Fruit fly (Drosophila melanogaster) whole organism, embryonic: ENCODE measurements around the gene Usp8.

Experiments
- Aef1 ChIP-seq: fragments of 200-800 bp; sonication (Bioruptor generic); IDR thresholded peaks from 3 replicates; pipeline ENCODE4 v1.3.6; 2022; ENCODE audit warnings: missing biosample characterization, missing genetic modification characterization
- Asciz ChIP-seq: fragments of 200-800 bp; sonication (Bioruptor generic); optimal IDR thresholded peaks from 2 replicates; lab custom pipeline; 2017; ENCODE audit warnings: missing biosample characterization, mild to moderate bottlenecking, missing genetic modification characterization, missing genetic modification reagents
- BEAF-32 ChIP-seq: fragments of 200-800 bp; sonication (Bioruptor generic); optimal IDR thresholded peaks from 3 replicates; lab custom pipeline; 2017; ENCODE audit warnings: missing biosample characterization, missing genetic modification characterization, mild to moderate bottlenecking, moderate library complexity, missing genetic modification reagents
- CG10267 ChIP-seq: fragments of 200-800 bp; sonication (Bioruptor generic); optimal IDR thresholded peaks from 2 replicates; lab custom pipeline; 2018; ENCODE audit warnings: missing biosample characterization, mild to moderate bottlenecking, missing genetic modification characterization, moderate library complexity
- CG10274 ChIP-seq: fragments of 200-800 bp; sonication (Bioruptor generic); optimal IDR thresholded peaks from 3 replicates; lab custom pipeline; 2017; ENCODE audit warnings: missing biosample characterization, mild to moderate bottlenecking, missing genetic modification characterization
- CG11085 ChIP-seq: fragments of 200-800 bp; sonication (Bioruptor generic); IDR thresholded peaks from 2 replicates; pipeline ENCODE4 v1.3.6; 2022; ENCODE audit warnings: missing biosample characterization, missing genetic modification characterization
- CG11093 ChIP-seq: fragments of 200-800 bp; sonication (Bioruptor generic); IDR thresholded peaks from 3 replicates; pipeline ENCODE4 v1.3.6; 2022; ENCODE audit warnings: missing biosample characterization, missing genetic modification characterization
- CG11456 ChIP-seq: fragments of 200-800 bp; sonication (Bioruptor generic); IDR thresholded peaks from 3 replicates; pipeline ENCODE4 v1.3.6; 2022; ENCODE audit warnings: missing biosample characterization, missing genetic modification characterization
- CG12071 ChIP-seq: fragments of 200-800 bp; sonication (Bioruptor generic); optimal IDR thresholded peaks from 3 replicates; lab custom pipeline; 2018; ENCODE audit warnings: missing biosample characterization, mild to moderate bottlenecking, missing genetic modification characterization
- CG12236 ChIP-seq: fragments of 200-800 bp; sonication (Bioruptor generic); optimal IDR thresholded peaks from 2 replicates; lab custom pipeline; 2016; ENCODE audit warnings: missing biosample characterization, missing genetic modification characterization
- CG12942 ChIP-seq: fragments of 200-800 bp; sonication (Bioruptor generic); optimal IDR thresholded peaks from 3 replicates; lab custom pipeline; 2016; ENCODE audit warnings: missing biosample characterization, missing genetic modification characterization
- CG13287 ChIP-seq: fragments of 200-800 bp; sonication (Bioruptor generic); IDR thresholded peaks from 2 replicates; pipeline ENCODE4 v1.3.6; 2022; ENCODE audit warnings: missing biosample characterization, missing genetic modification characterization; ENCODE audit not compliant: partially characterized antibody
- CG13296 ChIP-seq: fragments of 200-800 bp; sonication (Bioruptor generic); optimal IDR thresholded peaks from 3 replicates; lab custom pipeline; 2018; ENCODE audit warnings: missing biosample characterization, mild to moderate bottlenecking, missing genetic modification characterization
- CG30403 ChIP-seq: fragments of 200-800 bp; sonication (Bioruptor generic); optimal IDR thresholded peaks from 3 replicates; lab custom pipeline; 2016; ENCODE audit warnings: missing biosample characterization, missing genetic modification characterization
- CG6654 ChIP-seq: fragments of 200-800 bp; sonication (Bioruptor generic); optimal IDR thresholded peaks from 2 replicates; lab custom pipeline; 2017; ENCODE audit warnings: missing biosample characterization, mild to moderate bottlenecking, missing genetic modification characterization
- CG7372 ChIP-seq: fragments of 200-800 bp; sonication (Bioruptor generic); IDR thresholded peaks from 2 replicates; pipeline ENCODE4 v1.3.6; 2022; ENCODE audit warnings: missing biosample characterization, missing genetic modification characterization
- HHEX ChIP-seq: fragments of 200-800 bp; sonication (Bioruptor generic); optimal IDR thresholded peaks from 3 replicates; lab custom pipeline; 2017; ENCODE audit warnings: missing biosample characterization, mild to moderate bottlenecking, missing genetic modification characterization, missing genetic modification reagents
- HLH3B ChIP-seq: fragments of 200-800 bp; sonication (Bioruptor generic); IDR thresholded peaks from 2 replicates; pipeline ENCODE4 v1.3.6; 2022; ENCODE audit warnings: missing biosample characterization, missing genetic modification characterization
- HmgZ ChIP-seq: fragments of 200-800 bp; sonication (Bioruptor generic); optimal IDR thresholded peaks from 2 replicates; lab custom pipeline; 2018; ENCODE audit warnings: missing biosample characterization, mild to moderate bottlenecking, missing genetic modification characterization
- Hr39 ChIP-seq: fragments of >200 bp; optimal IDR thresholded peaks from 2 replicates; lab custom pipeline; 2017
- Hr51 ChIP-seq, 2 experiments: fragments of 200-800 bp; sonication (Bioruptor generic); optimal IDR thresholded peaks; 2 replicates in 1 of 2; 3 replicates in 1 of 2; lab custom pipeline; 2016 to 2018; ENCODE audit warnings: missing biosample characterization in 2 of 2, missing genetic modification characterization in 2 of 2, mild to moderate bottlenecking in 1 of 2, moderate library complexity in 1 of 2
- Mes4 ChIP-seq: fragments of 200-800 bp; sonication (Bioruptor generic); optimal IDR thresholded peaks from 2 replicates; lab custom pipeline; 2016; ENCODE audit warnings: missing biosample characterization, missing genetic modification characterization
- Poxn ChIP-seq: fragments of 200-800 bp; sonication (Bioruptor generic); IDR thresholded peaks from 2 replicates; pipeline ENCODE4 v1.3.6; 2022; ENCODE audit warnings: missing biosample characterization, missing genetic modification characterization
- Sox100B ChIP-seq: fragments of 200-800 bp; sonication (Bioruptor generic); optimal IDR thresholded peaks from 3 replicates; lab custom pipeline; 2018; ENCODE audit warnings: missing biosample characterization, mild to moderate bottlenecking, missing genetic modification characterization
- al ChIP-seq: fragments of 200-800 bp; sonication (Bioruptor generic); IDR thresholded peaks from 2 replicates; pipeline ENCODE4 v1.3.6; 2022; ENCODE audit warnings: missing biosample characterization, missing genetic modification characterization
- ap ChIP-seq: fragments of 200-800 bp; sonication (Bioruptor generic); IDR thresholded peaks from 2 replicates; pipeline ENCODE4 v1.3.6; 2022; ENCODE audit warnings: missing biosample characterization, missing genetic modification characterization
- ara ChIP-seq: fragments of 200-800 bp; sonication (Bioruptor generic); IDR thresholded peaks from 2 replicates; pipeline ENCODE4 v1.3.6; 2022; ENCODE audit warnings: missing biosample characterization, missing genetic modification characterization
- bcd ChIP-seq: fragments of 200-800 bp; sonication (Bioruptor generic); optimal IDR thresholded peaks from 2 replicates; lab custom pipeline; 2017; ENCODE audit warnings: missing biosample characterization, mild to moderate bottlenecking, missing genetic modification characterization
- croc ChIP-seq: fragments of 200-800 bp; sonication (Bioruptor generic); conservative IDR thresholded peaks from 3 replicates; pipeline ENCODE4 v1.3.6; 2022; ENCODE audit warnings: missing biosample characterization, missing genetic modification characterization
- dati ChIP-seq: fragments of 200-800 bp; sonication (Bioruptor generic); IDR thresholded peaks from 2 replicates; pipeline ENCODE4 v1.3.6; 2022; ENCODE audit warnings: missing biosample characterization, missing genetic modification characterization
- dmrt11E ChIP-seq: fragments of 200-800 bp; sonication (Bioruptor generic); optimal IDR thresholded peaks from 3 replicates; lab custom pipeline; 2018; ENCODE audit warnings: missing biosample characterization, mild to moderate bottlenecking, missing genetic modification characterization, moderate library complexity
- fd102C ChIP-seq: fragments of 200-800 bp; sonication (Bioruptor generic); optimal IDR thresholded peaks from 2 replicates; lab custom pipeline; 2018; ENCODE audit warnings: missing biosample characterization, mild to moderate bottlenecking, missing genetic modification characterization, moderate library complexity
- fd96Cb ChIP-seq: fragments of 200-800 bp; sonication (Bioruptor generic); optimal IDR thresholded peaks from 2 replicates; lab custom pipeline; 2018; ENCODE audit warnings: missing biosample characterization, mild to moderate bottlenecking, missing genetic modification characterization, moderate library complexity
- gcm ChIP-seq: fragments of 200-800 bp; sonication (Bioruptor generic); optimal IDR thresholded peaks from 2 replicates; lab custom pipeline; 2019; ENCODE audit warnings: missing biosample characterization, mild to moderate bottlenecking, missing genetic modification characterization, moderate library complexity
- grau ChIP-seq: fragments of 200-800 bp; optimal IDR thresholded peaks from 3 replicates; lab custom pipeline; 2019; ENCODE audit warnings: missing biosample characterization, mild to moderate bottlenecking, missing genetic modification characterization, moderate library complexity
- gsb ChIP-seq: fragments of 200-800 bp; sonication (Bioruptor generic); IDR thresholded peaks from 2 replicates; pipeline ENCODE4 v1.3.6; 2022; ENCODE audit warnings: missing biosample characterization, missing genetic modification characterization
- insv ChIP-seq, 2 experiments: fragments of 200-800 bp; sonication (Bioruptor generic); optimal IDR thresholded peaks; 3 replicates each; lab custom pipeline; 2016 to 2018; ENCODE audit warnings: missing biosample characterization in 2 of 2, missing genetic modification characterization in 2 of 2
- jumu ChIP-seq: fragments of 200-800 bp; sonication (Bioruptor generic); optimal IDR thresholded peaks from 3 replicates; lab custom pipeline; 2016; ENCODE audit warnings: missing biosample characterization, missing genetic modification characterization
- knrl ChIP-seq: fragments of 200-800 bp; sonication (Bioruptor generic); IDR thresholded peaks from 3 replicates; pipeline ENCODE4 v1.3.6; 2022; ENCODE audit warnings: missing biosample characterization, missing genetic modification characterization; ENCODE audit not compliant: partially characterized antibody
- mirr ChIP-seq: fragments of 200-800 bp; sonication (Bioruptor generic); optimal IDR thresholded peaks from 3 replicates; lab custom pipeline; 2018; ENCODE audit warnings: missing biosample characterization, mild to moderate bottlenecking, missing genetic modification characterization
- oc ChIP-seq: fragments of 200-800 bp; sonication (Bioruptor generic); optimal IDR thresholded peaks from 2 replicates; lab custom pipeline; 2018; ENCODE audit warnings: missing biosample characterization, mild to moderate bottlenecking, missing genetic modification characterization, moderate library complexity
- prd ChIP-seq, 3 experiments: fragments of >200 bp in 2 of 3; fragments of 200-800 bp in 1 of 3; sonication (Bioruptor generic) in 1 of 3; optimal IDR thresholded peaks in 2 of 3; IDR thresholded peaks in 1 of 3; 2 replicates in 2 of 3; 3 replicates in 1 of 3; pipeline versions ENCODE4 v1.3.6 to Lab custom; 2017 to 2022; ENCODE audit warnings: missing biosample characterization in 1 of 3, missing genetic modification characterization in 1 of 3
- psq ChIP-seq: fragments of 200-800 bp; sonication (Bioruptor generic); optimal IDR thresholded peaks from 2 replicates; lab custom pipeline; 2017; ENCODE audit warnings: missing biosample characterization, missing genetic modification characterization
- pum ChIP-seq: fragments of 200-800 bp; sonication (Bioruptor generic); optimal IDR thresholded peaks from 2 replicates; lab custom pipeline; 2016; ENCODE audit warnings: missing biosample characterization, missing genetic modification characterization
- row ChIP-seq: fragments of 200-800 bp; sonication (Bioruptor generic); IDR thresholded peaks from 3 replicates; pipeline ENCODE4 v1.3.6; 2022; ENCODE audit warnings: missing biosample characterization, missing genetic modification characterization
- slp2 ChIP-seq: fragments of 200-800 bp; sonication (Bioruptor generic); optimal IDR thresholded peaks from 2 replicates; lab custom pipeline; 2016; ENCODE audit warnings: missing biosample characterization, missing genetic modification characterization
- so ChIP-seq: fragments of 200-800 bp; sonication (Bioruptor generic); IDR thresholded peaks from 3 replicates; pipeline ENCODE4 v1.3.6; 2022; ENCODE audit warnings: missing biosample characterization, missing genetic modification characterization
- wdn ChIP-seq: fragments of 200-800 bp; sonication (Bioruptor generic); IDR thresholded peaks from 2 replicates; pipeline ENCODE4 v1.3.6; 2022; ENCODE audit warnings: missing biosample characterization, missing genetic modification characterization

The Usp8 gene

DNA sequence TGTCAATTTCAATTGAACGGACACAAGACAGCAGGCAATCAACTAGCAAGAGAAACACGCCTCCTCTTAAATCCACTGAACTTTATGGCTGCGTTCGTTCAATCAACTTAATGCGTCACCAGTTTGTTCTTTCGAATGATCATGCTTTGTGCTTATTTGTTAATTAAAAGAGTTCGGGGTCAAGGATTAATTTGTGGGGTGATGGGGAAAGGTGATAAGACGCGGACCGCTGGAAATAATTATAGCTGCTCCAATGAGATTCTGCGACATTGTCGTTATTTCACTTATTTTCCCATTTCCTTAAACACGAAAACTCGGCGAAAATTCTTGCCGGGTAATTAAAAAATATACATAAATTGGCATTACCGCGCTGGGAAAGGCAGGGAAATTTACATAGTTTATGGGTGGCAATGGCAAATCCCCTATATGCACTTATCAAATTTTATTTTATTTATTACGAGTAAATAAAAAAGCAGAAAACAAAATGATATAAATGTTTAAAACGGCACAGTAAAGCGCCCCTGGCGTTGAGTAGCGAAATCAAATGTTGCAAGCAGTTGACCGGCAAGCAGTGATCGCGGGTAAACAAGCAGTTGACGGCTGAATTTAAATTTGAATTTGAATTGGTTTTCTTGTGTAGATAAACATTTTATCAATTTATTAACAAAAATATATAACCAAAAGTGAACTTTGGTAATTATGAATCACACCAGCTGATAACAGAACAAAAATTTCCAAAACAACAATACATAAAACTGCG is 50.5 kb downstream of the Usp8 start (continued):
- TF ChIP-seq HLH3B (GFP tag; lab: Robert Waterston, UW): peak; percentile 63
- peak; percentile 53 for TF ChIP-seq CG12236
- peak; percentile 66 for TF ChIP-seq ara
- peak; percentile 50; the same call in 1 of the 2 replicates for TF ChIP-seq gsb (GFP tag; lab: Robert Waterston, UW)
- TF ChIP-seq oc: no peak
- TF ChIP-seq CG10267 (tag; lab: Kevin White, UChicago): peak; percentile 54
- peak; percentile 70; the same call in 1 of the 3 replicates for TF ChIP-seq knrl (GFP tag; lab: Robert Waterston, UW)
- peak; percentile 35; the same call in 1 of the 3 replicates for TF ChIP-seq row (GFP tag; lab: Robert Waterston, UW)
- TF ChIP-seq CG6654 (GFP tag; lab: Kevin White, UChicago): peak; percentile 47
- TF ChIP-seq CG13287 (GFP tag; lab: Robert Waterston, UW): peak; percentile 41; the same call in 1 of the 2 replicates
- peak; percentile 48; the same call in 2 of the 3 replicates for TF ChIP-seq croc (GFP tag; lab: Robert Waterston, UW)
- peak; percentile 25 for TF ChIP-seq gcm
- 0 out of 2 replicates have a peak, but pooled peaks have one; percentile 27 for TF ChIP-seq dati (GFP tag; lab: Robert Waterston, UW)
- TF ChIP-seq CG12942: peak; percentile 40
- peak; percentile 63; the same call in 2 of the 3 replicates for TF ChIP-seq Aef1 (GFP tag; lab: Robert Waterston, UW)
- TF ChIP-seq fd102C (GFP tag; lab: Kevin White, UChicago): peak; percentile 25
- TF ChIP-seq so: peak; percentile 79; the same call in 2 of the 3 replicates
- TF ChIP-seq pum: peak; percentile 72
- TF ChIP-seq CG12071: peak; percentile 67
- TF ChIP-seq grau (tag; lab: Kevin White, UChicago): peak; percentile 64
- peak; percentile 83 for TF ChIP-seq HmgZ
- TF ChIP-seq CG11456 (GFP tag; lab: Robert Waterston, UW): peak; percentile 92
- TF ChIP-seq dmrt11E (tag; lab: Kevin White, UChicago): peak; percentile 57
- TF ChIP-seq CG11093: no peak
- no peak for TF ChIP-seq Hr39 (lab: Kevin White, UChicago)
- TF ChIP-seq insv (GFP tag; optimal IDR thresholded peaks at IDR 0.05; lab: Kevin White, UChicago): peak in 1 of 2 experiments; percentile 68
- peak; percentile 55 for TF ChIP-seq fd96Cb (tag; lab: Kevin White, UChicago)
- TF ChIP-seq Asciz (GFP tag; lab: Kevin White, UChicago): peak; percentile 53
- TF ChIP-seq CG13296: peak; percentile 61
- peak; percentile 63; the same call in 1 of the 2 replicates for TF ChIP-seq CG11085
- peak; percentile 66 for TF ChIP-seq Mes4 (GFP tag; lab: Kevin White, UChicago)
- TF ChIP-seq prd (optimal IDR thresholded peaks at IDR 0.05; lab: Kevin White, UChicago): no peak
- peak; percentile 63 for TF ChIP-seq prd (GFP tag; IDR thresholded peaks at IDR 0.05; lab: Robert Waterston, UW)
- peak; percentile 76 for TF ChIP-seq mirr (GFP tag; lab: Kevin White, UChicago)
- TF ChIP-seq CG7372 (GFP tag; lab: Robert Waterston, UW): peak; percentile 66; the same call in 1 of the 2 replicates
- peak; percentile 63 for TF ChIP-seq CG10274 (GFP tag; lab: Kevin White, UChicago)
- no peak for TF ChIP-seq Poxn
- TF ChIP-seq bcd (GFP tag; lab: Kevin White, UChicago): peak; percentile 78
- TF ChIP-seq BEAF-32 (GFP tag; lab: Kevin White, UChicago): peak; percentile 25
- TF ChIP-seq slp2 (GFP tag; lab: Kevin White, UChicago): peak; percentile 68
- peak; percentile 68 for TF ChIP-seq psq
- peak; percentile 61 for TF ChIP-seq jumu (GFP tag; lab: Kevin White, UChicago)
- peak; percentile 58 for TF ChIP-seq wdn
- peak; percentile 63 to 73 for TF ChIP-seq Hr51 (GFP tag; optimal IDR thresholded peaks at IDR 0.05; lab: Kevin White, UChicago)
- TF ChIP-seq HHEX (GFP tag; lab: Kevin White, UChicago): peak; percentile 73
- TF ChIP-seq CG30403: peak; percentile 65
- no peak; the same call in 1 of the 2 replicates for TF ChIP-seq ap (GFP tag; lab: Robert Waterston, UW)
- TF ChIP-seq al (GFP tag; lab: Robert Waterston, UW): 0 out of 2 replicates have a peak, but pooled peaks have one; percentile 14
- TF ChIP-seq Sox100B: peak; percentile 55
